Worm (Caenorhabditis elegans) whole organism, L1 larva: ENCODE data around the gene T23F6.2.
A peak's percentile ranks its signal among the peaks of the same experiment; 100 is the strongest.

ENCODE experiments used
- blmp-1 ChIP-seq: fragments of 150-350 bp; optimal IDR thresholded peaks from 2 replicates; lab custom pipeline; 2014; ENCODE audit warnings: missing biosample characterization, missing genetic modification characterization
- ceh-63 ChIP-seq: fragments of 200-800 bp; sonication (Bioruptor generic); optimal IDR thresholded peaks from 2 replicates; lab custom pipeline; 2018; ENCODE audit warnings: mild to moderate bottlenecking, missing genetic modification characterization, missing compliant biosample characterization
- ceh-8 ChIP-seq: fragments of 200-800 bp; sonication (Bioruptor generic); optimal IDR thresholded peaks from 2 replicates; lab custom pipeline; 2018; ENCODE audit warnings: mild to moderate bottlenecking, missing genetic modification characterization, moderate library complexity, missing compliant biosample characterization
- dpl-1 ChIP-seq, 3 experiments: fragments of 150-350 bp in 2 of 3; sonication (generic microtip) in 1 of 3; optimal IDR thresholded peaks; 2 replicates each; lab custom pipeline; 2014 to 2017; ENCODE audit warnings: missing biosample characterization in 3 of 3, missing genetic modification characterization in 3 of 3, missing genetic modification reagents in 3 of 3
- dsc-1 ChIP-seq: sonication (generic microtip); optimal IDR thresholded peaks from 2 replicates; lab custom pipeline; 2016; ENCODE audit warnings: mild to moderate bottlenecking, missing genetic modification characterization, missing compliant biosample characterization
- efl-1 ChIP-seq, 4 experiments: fragments of 150-350 bp; optimal IDR thresholded peaks in 3 of 4; peaks in 1 of 4; 1 replicate in 1 of 4; 2 replicates in 3 of 4; lab custom pipeline; 2014; ENCODE audit warnings: missing biosample characterization in 2 of 4, missing genetic modification characterization in 2 of 4, missing genetic modification reagents in 2 of 4
- elt-2 ChIP-seq: sonication (generic microtip); optimal IDR thresholded peaks from 2 replicates; lab custom pipeline; 2016; ENCODE audit warnings: missing genetic modification characterization, mild to moderate bottlenecking, inconsistent platforms, missing compliant biosample characterization, missing genetic modification reagents
- ets-5 ChIP-seq: fragments of 200-800 bp; sonication (Bioruptor generic); IDR thresholded peaks from 2 replicates; pipeline ENCODE4 v1.3.6; 2022; ENCODE audit warnings: missing genetic modification characterization, missing compliant biosample characterization
- fkh-8 ChIP-seq: sonication (generic microtip); optimal IDR thresholded peaks from 2 replicates; lab custom pipeline; 2016; ENCODE audit warnings: mild to moderate bottlenecking, missing genetic modification characterization, missing compliant biosample characterization
- fos-1 ChIP-seq: fragments of 150-350 bp; optimal IDR thresholded peaks from 2 replicates; lab custom pipeline; 2014; ENCODE audit warnings: missing biosample characterization, missing genetic modification characterization
- hlh-17 ChIP-seq: fragments of 200-800 bp; sonication (Bioruptor generic); optimal IDR thresholded peaks from 2 replicates; lab custom pipeline; 2018; ENCODE audit warnings: missing genetic modification characterization, mild to moderate bottlenecking, missing compliant biosample characterization, moderate library complexity, borderline replicate concordance
- hlh-4 ChIP-seq: sonication (generic microtip); optimal IDR thresholded peaks from 2 replicates; lab custom pipeline; 2016; ENCODE audit warnings: mild to moderate bottlenecking, missing genetic modification characterization, missing compliant biosample characterization
- hpl-2 ChIP-seq: fragments of 150-350 bp; optimal IDR thresholded peaks from 2 replicates; lab custom pipeline; 2014; ENCODE audit warnings: missing biosample characterization, missing genetic modification reagents, missing genetic modification characterization
- jun-1 ChIP-seq: fragments of 150-350 bp; optimal IDR thresholded peaks from 2 replicates; lab custom pipeline; 2014; ENCODE audit warnings: missing biosample characterization, missing genetic modification reagents, missing genetic modification characterization
- lin-14 ChIP-seq: fragments of 200-800 bp; sonication (Bioruptor generic); optimal IDR thresholded peaks from 2 replicates; lab custom pipeline; 2018; ENCODE audit warnings: mild to moderate bottlenecking, missing genetic modification characterization, moderate library complexity, missing compliant biosample characterization
- lin-39 ChIP-seq: fragments of 150-350 bp; optimal IDR thresholded peaks from 2 replicates; lab custom pipeline; 2014; ENCODE audit warnings: missing biosample characterization, missing genetic modification reagents, missing genetic modification characterization
- lir-3 ChIP-seq: sonication (generic microtip); optimal IDR thresholded peaks from 2 replicates; lab custom pipeline; 2016; ENCODE audit warnings: mild to moderate bottlenecking, missing genetic modification characterization, moderate library complexity, missing compliant biosample characterization; ENCODE audit not compliant: poor library complexity
- mab-9 ChIP-seq: fragments of 200-800 bp; sonication (Bioruptor generic); IDR thresholded peaks from 2 replicates; pipeline ENCODE4 v1.3.6; 2022; ENCODE audit warnings: missing genetic modification reagents, missing genetic modification characterization, missing compliant biosample characterization
- mef-2 ChIP-seq: fragments of 150-350 bp; optimal IDR thresholded peaks from 2 replicates; lab custom pipeline; 2014; ENCODE audit warnings: missing biosample characterization, missing genetic modification characterization
- nhr-20 ChIP-seq: sonication (generic microtip); optimal IDR thresholded peaks from 2 replicates; lab custom pipeline; 2016; ENCODE audit warnings: mild to moderate bottlenecking, missing genetic modification characterization, missing compliant biosample characterization
- nhr-237 ChIP-seq: fragments of 150-350 bp; optimal IDR thresholded peaks from 2 replicates; lab custom pipeline; 2014; ENCODE audit warnings: missing biosample characterization, missing genetic modification characterization
- nhr-28 ChIP-seq: fragments of 150-350 bp; optimal IDR thresholded peaks from 2 replicates; lab custom pipeline; 2014; ENCODE audit warnings: missing biosample characterization, missing genetic modification characterization
- nhr-71 ChIP-seq: sonication (generic microtip); optimal IDR thresholded peaks from 2 replicates; lab custom pipeline; 2016; ENCODE audit warnings: mild to moderate bottlenecking, missing genetic modification characterization, moderate library complexity, missing compliant biosample characterization
- nhr-84 ChIP-seq: sonication (generic microtip); optimal IDR thresholded peaks from 2 replicates; lab custom pipeline; 2017; ENCODE audit warnings: missing biosample characterization, missing genetic modification characterization
- nhr-85 ChIP-seq: sonication (generic microtip); peaks from one replicate; lab custom pipeline; 2016; ENCODE audit warnings: missing genetic modification characterization, inconsistent platforms, missing compliant biosample characterization
- pag-3 ChIP-seq: sonication (generic microtip); optimal IDR thresholded peaks from 2 replicates; lab custom pipeline; 2017; ENCODE audit warnings: missing genetic modification characterization, mild to moderate bottlenecking, missing compliant biosample characterization, antibody characterized with exemption, borderline replicate concordance; ENCODE audit not compliant: insufficient read depth
- pax-3 ChIP-seq: fragments of 200-800 bp; sonication (Bioruptor generic); optimal IDR thresholded peaks from 2 replicates; lab custom pipeline; 2018; ENCODE audit warnings: mild to moderate bottlenecking, missing genetic modification characterization, moderate library complexity, missing compliant biosample characterization
- rnt-1 ChIP-seq: sonication (generic microtip); optimal IDR thresholded peaks from 2 replicates; lab custom pipeline; 2016; ENCODE audit warnings: mild to moderate bottlenecking, missing genetic modification characterization, moderate library complexity, missing compliant biosample characterization
- tbx-2 ChIP-seq: sonication (generic microtip); optimal IDR thresholded peaks from 2 replicates; lab custom pipeline; 2016; ENCODE audit warnings: missing genetic modification characterization, missing compliant biosample characterization
- tlp-1 ChIP-seq: fragments of 150-350 bp; optimal IDR thresholded peaks from 2 replicates; lab custom pipeline; 2014; ENCODE audit warnings: missing biosample characterization, missing genetic modification characterization
- xbp-1 ChIP-seq: sonication (generic microtip); optimal IDR thresholded peaks from 2 replicates; lab custom pipeline; 2016; ENCODE audit warnings: missing genetic modification characterization, missing compliant biosample characterization
- zag-1 ChIP-seq: fragments of 150-350 bp; optimal IDR thresholded peaks from 2 replicates; lab custom pipeline; 2014; ENCODE audit warnings: missing biosample characterization, missing genetic modification characterization
- zip-4 ChIP-seq: fragments of 200-800 bp; sonication (Bioruptor generic); optimal IDR thresholded peaks from 2 replicates; lab custom pipeline; 2018; ENCODE audit warnings: mild to moderate bottlenecking, missing genetic modification characterization, moderate library complexity, missing compliant biosample characterization
- ztf-4 ChIP-seq: fragments of 150-350 bp; optimal IDR thresholded peaks from 2 replicates; lab custom pipeline; 2014; ENCODE audit warnings: missing biosample characterization, missing genetic modification characterization

T23F6.2 gene

ce11 chrIV:12725228-12725627 lies 4.1 kb downstream of the T23F6.2 start:
- TF ChIP-seq nhr-84 (tag; lab: Kevin White, UChicago) = no peak
- TF ChIP-seq ceh-8 (GFP tag; lab: Kevin White, UChicago) = no peak
- TF ChIP-seq tbx-2 (tag; lab: Kevin White, UChicago) = no peak
- no peak for TF ChIP-seq lin-14
- no peak for TF ChIP-seq efl-1 (optimal IDR thresholded peaks at IDR 0.05; lab: Kevin White, UChicago)
- TF ChIP-seq efl-1 (GFP tag; optimal IDR thresholded peaks at IDR 0.05 in 1 of 2; lab: Kevin White, UChicago) = peak in 1 of 2 experiments; percentile 92

DNA sequence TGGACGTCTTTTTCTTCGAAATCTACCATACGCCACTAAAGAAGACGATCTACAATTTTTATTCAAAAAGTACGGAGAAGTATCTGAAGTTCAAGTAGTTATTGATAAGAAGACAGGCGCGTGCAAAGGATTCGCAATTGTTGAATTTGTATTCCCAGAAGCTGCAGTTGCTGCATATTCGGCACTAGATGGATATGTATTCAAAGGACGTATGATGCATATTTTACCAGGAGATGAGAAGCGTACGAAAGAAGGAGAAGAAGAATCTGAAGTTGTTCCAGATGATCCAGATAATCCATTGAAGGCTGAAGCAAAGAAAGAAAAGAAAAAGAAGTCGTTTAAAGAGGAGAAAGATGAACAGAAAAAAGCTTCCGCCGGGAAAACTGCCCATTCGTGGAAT lies 4.8 kb downstream of the T23F6.2 start:
- TF ChIP-seq hlh-4 (tag; lab: Kevin White, UChicago) (no peak), efl-1 (optimal IDR thresholded peaks at IDR 0.05; lab: Kevin White, UChicago) (no peak), efl-1 (GFP tag; optimal IDR thresholded peaks at IDR 0.05 in 1 of 2; lab: Kevin White, UChicago) (peak in 1 of 2 experiments; percentile 64), zip-4 (GFP tag; lab: Kevin White, UChicago) (no peak), nhr-71 (tag; lab: Kevin White, UChicago) (no peak), nhr-20 (tag; lab: Kevin White, UChicago) (no peak), nhr-237 (tag; lab: Kevin White, UChicago) (no peak), nhr-85 (peak; percentile 58)

- TF ChIP-seq efl-1 (optimal IDR thresholded peaks at IDR 0.05; lab: Kevin White, UChicago) (no peak), efl-1 (GFP tag; optimal IDR thresholded peaks at IDR 0.05 in 1 of 2; lab: Kevin White, UChicago) (peak in 1 of 2 experiments; percentile 68), elt-2 (tag; lab: Kevin White, UChicago) (peak; percentile 64), nhr-28 (tag; lab: Kevin White, UChicago) (no peak), nhr-84 (tag; lab: Kevin White, UChicago) (no peak)
- TF ChIP-seq, all 84 proteins: peak for 2
Observed at ce11 chrIV:12728162-12728561, 7.0 kb downstream of the T23F6.2 start.

DNA sequence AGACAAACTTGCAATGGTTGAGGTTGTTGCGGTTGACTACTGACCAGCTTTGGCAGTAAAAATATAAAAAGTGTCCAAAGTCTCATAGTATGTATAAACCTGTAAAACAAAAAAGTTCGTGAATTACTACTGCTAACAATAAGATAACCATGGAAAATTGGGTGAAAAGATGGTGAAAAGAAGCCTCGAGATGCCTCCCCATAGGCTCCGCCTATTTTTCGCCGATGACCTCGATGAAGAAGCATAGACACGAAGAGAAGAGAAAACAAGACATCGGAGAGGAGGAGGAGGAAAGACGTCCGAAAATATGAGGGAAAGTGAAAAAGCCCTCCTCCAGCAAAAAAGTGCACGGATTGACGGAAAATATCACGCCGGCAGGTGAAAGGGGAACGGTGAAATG lies 20.3 kb downstream of the T23F6.2 start, which contains the start of gene T23F6.5:
Gene T23F6.5 (minus strand): TSS at position 101 of the 400 bp plus-strand sequence.
- TF ChIP-seq blmp-1 = peak; percentile 77
- no peak for TF ChIP-seq nhr-20 (tag; lab: Kevin White, UChicago)
- TF ChIP-seq, all 84 proteins: peak for 1

ce11 chrIV:12743680-12744079 lies 22.5 kb downstream of the T23F6.2 start:
- TF ChIP-seq blmp-1 (no peak), ztf-4 (tag; lab: Kevin White, UChicago) (no peak), hpl-2 (GFP tag; lab: Kevin White, UChicago) (no peak), hlh-17 (no peak), ets-5 (GFP tag; lab: Robert Waterston, UW) (no peak), zag-1 (tag; lab: Kevin White, UChicago) (no peak), xbp-1 (tag; lab: Kevin White, UChicago) (no peak), dsc-1 (no peak), ceh-63 (GFP tag; lab: Kevin White, UChicago) (no peak), mab-9 (no peak), lir-3 (no peak), pax-3 (tag; lab: Kevin White, UChicago) (no peak)

ce11 chrIV:12744713-12745112 lies 23.6 kb downstream of the T23F6.2 start, which contains the start of gene C36H8.1:
TSS of gene C36H8.1 (minus strand) at chrIV:12744813.
- TF ChIP-seq fkh-8 (tag; lab: Kevin White, UChicago) (no peak), pag-3 (no peak), efl-1 (optimal IDR thresholded peaks at IDR 0.05; lab: Kevin White, UChicago) (no peak), efl-1 (GFP tag; optimal IDR thresholded peaks at IDR 0.05 in 1 of 2; lab: Kevin White, UChicago) (no peak), dpl-1 (GFP tag; optimal IDR thresholded peaks at IDR 0.05; lab: Kevin White, UChicago) (no peak), jun-1 (tag; lab: Kevin White, UChicago) (no peak), fos-1 (no peak), nhr-237 (tag; lab: Kevin White, UChicago) (no peak), rnt-1 (tag; lab: Kevin White, UChicago) (no peak), mef-2 (tag; lab: Kevin White, UChicago) (no peak), nhr-85 (no peak), nhr-71 (tag; lab: Kevin White, UChicago) (no peak), tlp-1 (tag; lab: Kevin White, UChicago) (no peak), lin-39 (tag; lab: Kevin White, UChicago) (no peak)
